Fruit fly (Drosophila melanogaster): ENCODE data around the gene Set2.

dm6 chrX:13445695-13446094 is 32.7 kb downstream of the Set2 start, which contains the start of gene Neto:
- TF ChIP-seq CG6808 (GFP tag; optimal IDR thresholded peaks at IDR 0.05), result no peak
- TF ChIP-seq Gug (GFP tag; IDR thresholded peaks at IDR 0.05), result no peak
- no peak for TF ChIP-seq net (GFP tag; optimal IDR thresholded peaks at IDR 0.05)
- no peak for TF ChIP-seq CG6854 (GFP tag; optimal IDR thresholded peaks at IDR 0.05)
- TF ChIP-seq CG10631 (GFP tag; optimal IDR thresholded peaks at IDR 0.05), result no peak
- no peak for TF ChIP-seq CG8119 (GFP tag; IDR thresholded peaks at IDR 0.05)
- TF ChIP-seq CG6792 (GFP tag; optimal IDR thresholded peaks at IDR 0.05), result no peak
- no peak for TF ChIP-seq CG11762 (GFP tag; optimal IDR thresholded peaks at IDR 0.05; ENCODE audit: insufficient read depth)
- no peak for TF ChIP-seq Sox15 (GFP tag; optimal IDR thresholded peaks at IDR 0.05)
- no peak for TF ChIP-seq Lpt (GFP tag; optimal IDR thresholded peaks at IDR 0.05)
- TF ChIP-seq CG16779 (tag; optimal IDR thresholded peaks at IDR 0.05), result no peak
- TF ChIP-seq salr (GFP tag; optimal IDR thresholded peaks at IDR 0.05), result no peak
- no peak for TF ChIP-seq ss (GFP tag; optimal IDR thresholded peaks at IDR 0.05)
- no peak for TF ChIP-seq CG11902 (GFP tag; optimal IDR thresholded peaks at IDR 0.05)

Data from whole organism, prepupa.